Fruit fly (Drosophila melanogaster) S2 (cell line): ENCODE results near the gene w-cup.

Source experiments
- CG8478 ChIP-seq: fragments of >200 bp; optimal IDR thresholded peaks from 2 replicates; lab custom pipeline; 2018
- CTCF ChIP-seq, 2 experiments: fragments of >200 bp; optimal IDR thresholded peaks; 2 replicates each; lab custom pipeline; 2018

DNA sequence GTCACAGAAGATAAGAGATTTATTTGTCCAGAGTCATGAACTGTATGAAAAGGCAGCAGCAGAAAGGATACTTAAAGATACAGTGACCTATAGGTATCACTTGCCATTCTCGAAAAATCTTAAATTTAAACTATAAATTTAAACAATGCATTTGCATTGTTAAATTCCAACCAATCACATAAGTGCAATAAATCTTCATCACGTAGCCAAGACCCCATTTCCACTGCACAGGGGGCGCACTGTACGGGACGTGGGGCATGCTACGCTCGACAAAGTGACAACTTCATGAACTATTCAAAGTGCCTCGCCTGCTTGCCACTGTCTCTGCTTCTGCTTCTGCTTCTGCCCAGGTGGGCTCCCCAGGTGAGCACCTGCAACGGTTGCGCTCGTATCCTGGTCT is 22.3 kb downstream of the w-cup start:
- TF ChIP-seq CTCF (optimal IDR thresholded peaks at IDR 0.05; lab: Kevin White, UChicago) (no peak), CG8478 (no peak)
